Fruit fly (Drosophila melanogaster) whole organism, embryonic: Measurements from ENCODE around the gene CG5235.

ENCODE experiments used
- BEAF-32 ChIP-seq: fragments of 200-800 bp; sonication (Bioruptor generic); optimal IDR thresholded peaks from 3 replicates; lab custom pipeline; 2017; ENCODE audit warnings: missing biosample characterization, missing genetic modification characterization, mild to moderate bottlenecking, moderate library complexity, missing genetic modification reagents
- Bgb ChIP-seq: fragments of 200-800 bp; sonication (Bioruptor generic); IDR thresholded peaks from 2 replicates; pipeline ENCODE4 v1.3.6; 2022; ENCODE audit warnings: missing biosample characterization, missing genetic modification characterization; ENCODE audit not compliant: partially characterized antibody
- Blimp-1 ChIP-seq: fragments of 200-800 bp; sonication (Bioruptor generic); optimal IDR thresholded peaks from 3 replicates; lab custom pipeline; 2018; ENCODE audit warnings: missing biosample characterization, missing genetic modification characterization, mild to moderate bottlenecking, moderate library complexity, missing genetic modification reagents
- CG12219 ChIP-seq: fragments of 200-800 bp; sonication (Bioruptor generic); optimal IDR thresholded peaks from 3 replicates; lab custom pipeline; 2018; ENCODE audit warnings: missing biosample characterization, mild to moderate bottlenecking, missing genetic modification characterization
- CG12659 ChIP-seq: fragments of 200-800 bp; sonication (Bioruptor generic); optimal IDR thresholded peaks from 3 replicates; lab custom pipeline; 2017; ENCODE audit warnings: mild to moderate bottlenecking, missing biosample characterization, missing genetic modification reagents, missing genetic modification characterization
- CG14710 ChIP-seq: fragments of 200-800 bp; sonication (Bioruptor generic); optimal IDR thresholded peaks from 3 replicates; lab custom pipeline; 2019; ENCODE audit warnings: missing biosample characterization, mild to moderate bottlenecking, missing genetic modification characterization, moderate library complexity
- CG15514 ChIP-seq: fragments of 200-800 bp; sonication (Bioruptor generic); optimal IDR thresholded peaks from 3 replicates; lab custom pipeline; 2017; ENCODE audit warnings: missing biosample characterization, missing genetic modification characterization, mild to moderate bottlenecking, moderate library complexity, missing genetic modification reagents
- CG1603 ChIP-seq: fragments of 200-800 bp; sonication (Bioruptor generic); optimal IDR thresholded peaks from 2 replicates; lab custom pipeline; 2019; ENCODE audit warnings: missing biosample characterization, mild to moderate bottlenecking, missing genetic modification characterization, moderate library complexity
- CG16813 ChIP-seq: fragments of 200-800 bp; sonication (Bioruptor generic); IDR thresholded peaks from 3 replicates; pipeline ENCODE4 v1.3.6; 2022; ENCODE audit warnings: missing biosample characterization, missing genetic modification characterization; ENCODE audit not compliant: partially characterized antibody
- CG2116 ChIP-seq: fragments of 200-800 bp; sonication (Bioruptor generic); optimal IDR thresholded peaks from 3 replicates; lab custom pipeline; 2018; ENCODE audit warnings: missing biosample characterization, mild to moderate bottlenecking, missing genetic modification characterization
- CG2129 ChIP-seq: fragments of 200-800 bp; sonication (Bioruptor generic); IDR thresholded peaks from 2 replicates; pipeline ENCODE4 v1.3.6; 2022; ENCODE audit warnings: missing biosample characterization, missing genetic modification characterization; ENCODE audit not compliant: partially characterized antibody
- CG2875 ChIP-seq: fragments of 200-800 bp; sonication (Bioruptor generic); optimal IDR thresholded peaks from 2 replicates; lab custom pipeline; 2017; ENCODE audit warnings: missing biosample characterization, mild to moderate bottlenecking, missing genetic modification characterization, missing genetic modification reagents
- CG42726 ChIP-seq: fragments of 200-800 bp; sonication (Bioruptor generic); IDR thresholded peaks from 2 replicates; pipeline ENCODE4 v1.3.6; 2022; ENCODE audit warnings: missing biosample characterization, missing genetic modification characterization; ENCODE audit not compliant: partially characterized antibody
- CG4730 ChIP-seq: fragments of 200-800 bp; sonication (Bioruptor generic); IDR thresholded peaks from 2 replicates; pipeline ENCODE4 v1.3.6; 2022; ENCODE audit warnings: missing biosample characterization, missing genetic modification characterization
- CG6654 ChIP-seq: fragments of 200-800 bp; sonication (Bioruptor generic); optimal IDR thresholded peaks from 2 replicates; lab custom pipeline; 2017; ENCODE audit warnings: missing biosample characterization, mild to moderate bottlenecking, missing genetic modification characterization
- CG6791 ChIP-seq: fragments of 200-800 bp; sonication (Bioruptor generic); IDR thresholded peaks from 3 replicates; pipeline ENCODE4 v1.3.6; 2022; ENCODE audit warnings: missing biosample characterization, missing genetic modification characterization; ENCODE audit not compliant: partially characterized antibody
- CG7963 ChIP-seq: fragments of 200-800 bp; sonication (Bioruptor generic); IDR thresholded peaks from 3 replicates; pipeline ENCODE4 v1.3.6; 2022; ENCODE audit warnings: missing biosample characterization, missing genetic modification characterization; ENCODE audit not compliant: partially characterized antibody
- CG8290 ChIP-seq, 3 experiments: fragments of 200-800 bp; sonication (Bioruptor generic); optimal IDR thresholded peaks; 2 replicates each; lab custom pipeline; 2016 to 2019; ENCODE audit warnings: missing biosample characterization in 3 of 3, missing genetic modification characterization in 3 of 3, mild to moderate bottlenecking in 2 of 3, moderate library complexity in 1 of 3
- CG9215 ChIP-seq: fragments of 200-800 bp; sonication (Bioruptor generic); IDR thresholded peaks from 2 replicates; pipeline ENCODE4 v1.3.6; 2022; ENCODE audit warnings: missing biosample characterization, missing genetic modification characterization
- CG9817 ChIP-seq: fragments of 200-800 bp; sonication (Bioruptor generic); optimal IDR thresholded peaks from 2 replicates; lab custom pipeline; 2018; ENCODE audit warnings: missing biosample characterization, mild to moderate bottlenecking, missing genetic modification characterization, moderate library complexity
- CG9932 ChIP-seq: fragments of 200-800 bp; sonication (Bioruptor generic); IDR thresholded peaks from 2 replicates; pipeline ENCODE4 v1.3.6; 2022; ENCODE audit warnings: missing biosample characterization, missing genetic modification characterization
- Dll ChIP-seq: fragments of 200-800 bp; sonication (Bioruptor generic); IDR thresholded peaks from 4 replicates; pipeline ENCODE4 v1.3.6; 2022; ENCODE audit warnings: missing biosample characterization, missing genetic modification characterization; ENCODE audit not compliant: partially characterized antibody
- Dp ChIP-seq: fragments of 200-800 bp; sonication (Bioruptor generic); optimal IDR thresholded peaks from 2 replicates; lab custom pipeline; 2018; ENCODE audit warnings: missing biosample characterization, mild to moderate bottlenecking, missing genetic modification characterization, moderate library complexity
- Dref ChIP-seq: fragments of 200-800 bp; sonication (Bioruptor generic); IDR thresholded peaks from 2 replicates; pipeline ENCODE4 v1.3.6; 2022; ENCODE audit warnings: missing biosample characterization, missing genetic modification characterization
- Ets65A ChIP-seq: fragments of 200-800 bp; sonication (Bioruptor generic); peaks from one replicate; lab custom pipeline; 2016; ENCODE audit warnings: missing biosample characterization, missing genetic modification characterization
- Ets97D ChIP-seq: fragments of 200-800 bp; sonication (Bioruptor generic); optimal IDR thresholded peaks from 3 replicates; lab custom pipeline; 2016; ENCODE audit warnings: missing biosample characterization, missing genetic modification characterization
- H2.0 ChIP-seq: fragments of 200-800 bp; sonication (Bioruptor generic); IDR thresholded peaks from 2 replicates; pipeline ENCODE4 v1.3.6; 2022; ENCODE audit warnings: missing biosample characterization, missing genetic modification characterization
- MTF-1 ChIP-seq: fragments of 200-800 bp; sonication (Bioruptor generic); optimal IDR thresholded peaks from 2 replicates; lab custom pipeline; 2018; ENCODE audit warnings: missing biosample characterization, mild to moderate bottlenecking, missing genetic modification characterization, borderline replicate concordance
- Mes4 ChIP-seq: fragments of 200-800 bp; sonication (Bioruptor generic); optimal IDR thresholded peaks from 2 replicates; lab custom pipeline; 2016; ENCODE audit warnings: missing biosample characterization, missing genetic modification characterization
- Myb ChIP-seq: fragments of 200-800 bp; sonication (Bioruptor generic); optimal IDR thresholded peaks from 2 replicates; lab custom pipeline; 2016; ENCODE audit warnings: missing biosample characterization, missing genetic modification characterization
- Nf-YA ChIP-seq: fragments of 200-800 bp; sonication (Bioruptor generic); IDR thresholded peaks from 2 replicates; pipeline ENCODE4 v1.3.6; 2022; ENCODE audit warnings: missing biosample characterization, missing genetic modification characterization
- Scr ChIP-seq: fragments of 200-800 bp; sonication (Bioruptor generic); IDR thresholded peaks from 2 replicates; pipeline ENCODE4 v1.3.6; 2022; ENCODE audit warnings: missing biosample characterization, missing genetic modification characterization; ENCODE audit not compliant: partially characterized antibody
- Trl ChIP-seq, 3 experiments: fragments of >200 bp in 2 of 3; fragments of 200-800 bp in 1 of 3; sonication (Bioruptor generic) in 1 of 3; optimal IDR thresholded peaks; 2 replicates in 1 of 3; 3 replicates in 2 of 3; lab custom pipeline; 2016 to 2017; ENCODE audit warnings: missing biosample characterization in 1 of 3, missing genetic modification characterization in 1 of 3
- abd-A ChIP-seq: fragments of 200-800 bp; sonication (Bioruptor generic); optimal IDR thresholded peaks from 3 replicates; lab custom pipeline; 2019; ENCODE audit warnings: missing biosample characterization, mild to moderate bottlenecking, missing genetic modification characterization, moderate library complexity
- bigmax ChIP-seq: fragments of 200-800 bp; sonication (Bioruptor generic); optimal IDR thresholded peaks from 2 replicates; lab custom pipeline; 2018; ENCODE audit warnings: missing biosample characterization, mild to moderate bottlenecking, missing genetic modification characterization
- cg ChIP-seq: fragments of 200-800 bp; sonication (Bioruptor generic); optimal IDR thresholded peaks from 3 replicates; lab custom pipeline; 2019; ENCODE audit warnings: missing biosample characterization, mild to moderate bottlenecking, missing genetic modification characterization, moderate library complexity
- gem ChIP-seq: fragments of 200-800 bp; sonication (Bioruptor generic); optimal IDR thresholded peaks from 2 replicates; lab custom pipeline; 2019; ENCODE audit warnings: missing biosample characterization, mild to moderate bottlenecking, missing genetic modification characterization, moderate library complexity
- gro ChIP-seq: fragments of 200-800 bp; sonication (Bioruptor generic); optimal IDR thresholded peaks from 2 replicates; lab custom pipeline; 2016; ENCODE audit warnings: missing biosample characterization, missing genetic modification characterization
- hbn ChIP-seq: fragments of 200-800 bp; sonication (Bioruptor generic); IDR thresholded peaks from 2 replicates; pipeline ENCODE4 v1.3.6; 2022; ENCODE audit warnings: missing biosample characterization, missing genetic modification characterization; ENCODE audit not compliant: partially characterized antibody
- inv ChIP-seq: fragments of 200-800 bp; sonication (Bioruptor generic); IDR thresholded peaks from 2 replicates; pipeline ENCODE4 v1.3.6; 2022; ENCODE audit warnings: missing biosample characterization, missing genetic modification characterization; ENCODE audit not compliant: partially characterized antibody
- lilli ChIP-seq: fragments of 200-800 bp; sonication (Bioruptor generic); optimal IDR thresholded peaks from 3 replicates; lab custom pipeline; 2016; ENCODE audit warnings: missing biosample characterization, missing genetic modification characterization
- mld ChIP-seq: fragments of 200-800 bp; sonication (Bioruptor generic); IDR thresholded peaks from 3 replicates; pipeline ENCODE4 v1.3.6; 2022; ENCODE audit warnings: missing biosample characterization, missing genetic modification characterization; ENCODE audit not compliant: partially characterized antibody
- pita ChIP-seq: fragments of 200-800 bp; sonication (Bioruptor generic); optimal IDR thresholded peaks from 2 replicates; lab custom pipeline; 2017; ENCODE audit warnings: missing biosample characterization, mild to moderate bottlenecking, missing genetic modification characterization
- seq ChIP-seq: fragments of 200-800 bp; sonication (Bioruptor generic); IDR thresholded peaks from 2 replicates; pipeline ENCODE4 v1.3.6; 2022; ENCODE audit warnings: missing biosample characterization, missing genetic modification characterization
- tna ChIP-seq: fragments of 200-800 bp; sonication (Bioruptor generic); IDR thresholded peaks from 2 replicates; pipeline ENCODE4 v1.3.6; 2022; ENCODE audit warnings: missing biosample characterization, missing genetic modification characterization; ENCODE audit not compliant: partially characterized antibody
- trem ChIP-seq: fragments of 200-800 bp; optimal IDR thresholded peaks from 3 replicates; lab custom pipeline; 2019; ENCODE audit warnings: missing biosample characterization, mild to moderate bottlenecking, missing genetic modification characterization, moderate library complexity
- vnd ChIP-seq: fragments of 200-800 bp; sonication (Bioruptor generic); IDR thresholded peaks from 3 replicates; pipeline ENCODE4 v1.3.6; 2022; ENCODE audit warnings: missing biosample characterization, missing genetic modification characterization; ENCODE audit not compliant: partially characterized antibody

Gene CG5235

dm6 chr3L:16050887-16051258 is 39.3 kb downstream of the CG5235 start, which contains the start of gene Diap1:
TSS of gene Diap1 (minus strand) at chr3L:16051034.
- no peak for TF ChIP-seq Nf-YA (GFP tag; lab: Robert Waterston, UW)
- TF ChIP-seq Scr (GFP tag; lab: Robert Waterston, UW), result peak; percentile 86
- no peak for TF ChIP-seq CG2875 (GFP tag; lab: Kevin White, UChicago)
- no peak for TF ChIP-seq bigmax (GFP tag; lab: Kevin White, UChicago)
- peak; percentile 96 for TF ChIP-seq CG15514 (GFP tag; lab: Kevin White, UChicago)
- TF ChIP-seq CG6791, result peak; percentile 96
- no peak for TF ChIP-seq CG6654
- no peak for TF ChIP-seq H2.0 (GFP tag; lab: Robert Waterston, UW)
- no peak for TF ChIP-seq gem
- TF ChIP-seq MTF-1 (GFP tag; lab: Kevin White, UChicago), result no peak
- peak; percentile 15 for TF ChIP-seq Blimp-1
- TF ChIP-seq Bgb, result peak; percentile 95
- peak; percentile 87 for TF ChIP-seq CG16813
- peak; percentile 71 for TF ChIP-seq CG1603
- peak; percentile 76 for TF ChIP-seq trem (tag; lab: Kevin White, UChicago)
- TF ChIP-seq Ets65A (GFP tag; lab: Kevin White, UChicago), result peak; percentile 90
- TF ChIP-seq abd-A, result peak; percentile 7
- TF ChIP-seq CG8290 (GFP tag; optimal IDR thresholded peaks at IDR 0.05; lab: Kevin White, UChicago), result peak; percentile 72
- peak in 1 of 2 experiments; percentile 59 for TF ChIP-seq CG8290 (tag; optimal IDR thresholded peaks at IDR 0.05; lab: Kevin White, UChicago)
- TF ChIP-seq inv, result peak; percentile 84
- 0 out of 2 replicates have a peak, but pooled peaks have one; percentile 3 for TF ChIP-seq seq
- TF ChIP-seq lilli (GFP tag; lab: Kevin White, UChicago), result peak; percentile 14
- TF ChIP-seq hbn (GFP tag; lab: Robert Waterston, UW), result peak; percentile 82
- no peak for TF ChIP-seq CG12219 (GFP tag; lab: Kevin White, UChicago)
- TF ChIP-seq CG12659, result peak; percentile 18
- TF ChIP-seq CG14710 (tag; lab: Kevin White, UChicago), result peak; percentile 100
- TF ChIP-seq Myb, result peak; percentile 79
- TF ChIP-seq CG9215 (GFP tag; lab: Robert Waterston, UW), result peak; percentile 21; the same call in 1 of the 2 replicates
- TF ChIP-seq CG7963, result peak; percentile 91
- peak; percentile 85 for TF ChIP-seq Dp (GFP tag; lab: Kevin White, UChicago)
- peak; percentile 100 for TF ChIP-seq Dref (GFP tag; lab: Robert Waterston, UW)
- TF ChIP-seq CG2129, result peak; percentile 89
- TF ChIP-seq Ets97D (GFP tag; lab: Kevin White, UChicago), result peak; percentile 90
- TF ChIP-seq cg, result no peak
- peak; percentile 17 for TF ChIP-seq CG9817 (tag; lab: Kevin White, UChicago)
- peak; percentile 81; the same call in 2 of the 3 replicates for TF ChIP-seq vnd (GFP tag; lab: Robert Waterston, UW)
- peak; percentile 87 for TF ChIP-seq pita
- peak; percentile 91 for TF ChIP-seq CG42726
- TF ChIP-seq gro (GFP tag; lab: Kevin White, UChicago), result peak; percentile 4
- TF ChIP-seq CG2116 (GFP tag; lab: Kevin White, UChicago), result peak; percentile 95
- TF ChIP-seq tna (GFP tag; lab: Robert Waterston, UW), result peak; percentile 78
- TF ChIP-seq CG4730 (GFP tag; lab: Robert Waterston, UW), result no peak
- no peak for TF ChIP-seq Trl (optimal IDR thresholded peaks at IDR 0.05; lab: Kevin White, UChicago)
- TF ChIP-seq Trl (GFP tag; optimal IDR thresholded peaks at IDR 0.05; lab: Kevin White, UChicago), result no peak
- TF ChIP-seq mld (GFP tag; lab: Robert Waterston, UW), result peak; percentile 67; the same call in 2 of the 3 replicates
- peak; percentile 91 for TF ChIP-seq Dll
- TF ChIP-seq Mes4 (GFP tag; lab: Kevin White, UChicago), result no peak
- peak; percentile 45 for TF ChIP-seq CG9932 (GFP tag; lab: Robert Waterston, UW)
- peak; percentile 89 for TF ChIP-seq BEAF-32 (GFP tag; lab: Kevin White, UChicago)
